Worm (Caenorhabditis elegans) whole organism, midembryonic: ENCODE results near the gene clec-260.

ENCODE experiments used
- T22C8.4 ChIP-seq: fragments of 200-800 bp; sonication (Bioruptor generic); IDR thresholded peaks from 2 replicates; pipeline ENCODE4 v1.3.6; 2022; ENCODE audit warnings: missing genetic modification characterization, missing compliant biosample characterization
- cog-1 ChIP-seq: sonication (generic microtip); optimal IDR thresholded peaks from 2 replicates; lab custom pipeline; 2016; ENCODE audit warnings: missing genetic modification characterization, missing compliant biosample characterization
- flt-1 ChIP-seq: fragments of 200-800 bp; sonication (Bioruptor generic); IDR thresholded peaks from 2 replicates; pipeline ENCODE4 v1.3.6; 2022; ENCODE audit warnings: missing genetic modification characterization, missing compliant biosample characterization
- klf-2 ChIP-seq: fragments of 200-800 bp; sonication (Bioruptor generic); conservative IDR thresholded peaks from 2 replicates; pipeline ENCODE4 v1.3.6; 2022; ENCODE audit warnings: missing genetic modification reagents, missing genetic modification characterization, missing compliant biosample characterization
- med-1 ChIP-seq: sonication (generic microtip); optimal IDR thresholded peaks from 2 replicates; lab custom pipeline; 2017; ENCODE audit warnings: missing genetic modification characterization, mild to moderate bottlenecking, missing compliant biosample characterization, antibody characterized with exemption, missing genetic modification reagents; ENCODE audit not compliant: insufficient read depth
- ref-1 ChIP-seq: fragments of 200-800 bp; sonication (Bioruptor generic); conservative IDR thresholded peaks from 2 replicates; pipeline ENCODE4 v1.3.6; 2022; ENCODE audit warnings: missing genetic modification reagents, missing genetic modification characterization, missing compliant biosample characterization
- tab-1 ChIP-seq: fragments of 200-800 bp; sonication (Bioruptor generic); IDR thresholded peaks from 2 replicates; pipeline ENCODE4 v1.3.6; 2022; ENCODE audit warnings: missing genetic modification characterization, missing compliant biosample characterization
- ztf-23 ChIP-seq: fragments of 200-800 bp; sonication (Bioruptor generic); IDR thresholded peaks from 2 replicates; pipeline ENCODE4 v1.3.6; 2022; ENCODE audit warnings: missing genetic modification reagents, missing genetic modification characterization, missing compliant biosample characterization
- ztf-29 ChIP-seq: fragments of 200-800 bp; sonication (Bioruptor generic); IDR thresholded peaks from 2 replicates; pipeline ENCODE4 v1.3.6; 2022; ENCODE audit warnings: missing genetic modification reagents, missing genetic modification characterization, missing compliant biosample characterization

The clec-260 gene

DNA sequence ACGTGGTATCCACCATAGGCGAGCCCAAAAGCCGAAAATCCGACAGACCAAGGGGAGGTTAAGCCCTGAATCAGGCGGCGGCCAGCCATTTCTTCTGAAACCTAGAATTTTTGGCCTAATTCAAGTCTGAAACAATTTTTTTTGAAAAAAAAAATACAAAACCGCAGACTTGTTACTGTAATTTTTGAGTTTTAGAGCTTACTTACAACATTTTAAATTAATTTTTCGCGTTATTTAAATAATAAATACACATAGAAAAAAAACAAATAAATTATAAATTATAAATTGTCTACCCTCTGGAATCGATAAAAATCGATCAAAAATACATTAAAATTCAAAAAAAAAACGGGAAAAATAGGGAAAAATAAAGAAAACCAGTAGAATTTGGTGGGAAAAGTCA lies 39.6 kb downstream of the clec-260 start, which contains the start of gene dhs-24:
dhs-24 (minus strand) TSS at position 101 of the 400 bp plus-strand sequence.
- TF ChIP-seq cog-1 (tag; lab: Kevin White, UChicago), result no peak
- TF ChIP-seq med-1 (GFP tag; lab: Kevin White, UChicago), result no peak
- TF ChIP-seq ztf-29 (GFP tag; lab: Robert Waterston, UW), result no peak
- no peak for TF ChIP-seq flt-1 (GFP tag; lab: Robert Waterston, UW)
- no peak for TF ChIP-seq T22C8.4
- no peak for TF ChIP-seq ref-1 (GFP tag; lab: Robert Waterston, UW)
- no peak for TF ChIP-seq ztf-23 (GFP tag; lab: Robert Waterston, UW)
- TF ChIP-seq klf-2 (GFP tag; lab: Robert Waterston, UW), result no peak
- TF ChIP-seq tab-1 (GFP tag; lab: Robert Waterston, UW), result no peak

DNA sequence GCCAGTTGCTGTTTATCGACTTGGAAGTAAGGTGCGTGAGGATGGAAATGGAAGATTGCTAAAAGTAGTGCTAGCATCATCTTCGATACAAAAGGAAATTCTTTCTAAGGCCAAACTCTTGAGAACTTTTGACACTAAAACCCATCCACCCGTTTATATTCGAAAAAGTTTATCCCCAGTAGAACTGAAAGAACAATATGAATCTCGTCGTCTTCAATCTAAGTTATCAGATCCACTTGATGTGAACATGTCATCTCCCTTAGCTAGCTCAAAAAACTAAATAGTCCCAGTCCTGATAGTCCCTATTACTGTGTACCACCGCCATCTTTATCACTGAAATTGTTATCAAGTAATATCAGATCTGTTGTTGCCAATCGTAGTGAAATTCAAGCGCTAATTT lies 49.2 kb downstream of the clec-260 start:
- no peak for TF ChIP-seq tab-1 (GFP tag; lab: Robert Waterston, UW)
- no peak for TF ChIP-seq cog-1 (tag; lab: Kevin White, UChicago)
- TF ChIP-seq ref-1 (GFP tag; lab: Robert Waterston, UW), result no peak
- TF ChIP-seq T22C8.4, result no peak
- no peak for TF ChIP-seq klf-2 (GFP tag; lab: Robert Waterston, UW)
- TF ChIP-seq flt-1 (GFP tag; lab: Robert Waterston, UW), result no peak
- TF ChIP-seq med-1 (GFP tag; lab: Kevin White, UChicago), result no peak
- TF ChIP-seq ztf-23 (GFP tag; lab: Robert Waterston, UW), result no peak
- no peak for TF ChIP-seq ztf-29 (GFP tag; lab: Robert Waterston, UW)

DNA sequence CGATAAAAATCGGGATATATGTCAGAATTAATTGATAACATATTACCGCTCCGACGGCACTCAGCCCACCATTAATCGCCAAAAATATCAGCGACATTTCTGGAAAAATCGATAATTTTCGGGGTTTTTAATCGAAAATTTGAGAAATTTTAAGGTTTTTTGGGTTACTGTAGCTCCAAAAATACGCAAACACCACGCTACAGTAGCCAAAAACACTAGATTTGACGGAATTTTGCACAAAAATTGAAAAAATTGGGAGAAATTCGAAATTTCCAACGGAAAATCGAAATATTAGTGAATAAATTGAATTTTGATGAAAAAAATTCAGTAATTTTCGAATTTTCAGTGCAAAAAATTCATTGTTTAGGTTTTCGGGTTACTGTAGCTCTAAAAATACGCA lies 51.9 kb downstream of the clec-260 start, which contains the start of gene algn-7:
algn-7 (minus strand) TSS at position 101 of the 400 bp plus-strand sequence.
- TF ChIP-seq T22C8.4, result no peak
- no peak for TF ChIP-seq cog-1 (tag; lab: Kevin White, UChicago)
- TF ChIP-seq med-1 (GFP tag; lab: Kevin White, UChicago), result no peak
- no peak for TF ChIP-seq ztf-23 (GFP tag; lab: Robert Waterston, UW)
- no peak for TF ChIP-seq ref-1 (GFP tag; lab: Robert Waterston, UW)
- no peak for TF ChIP-seq klf-2 (GFP tag; lab: Robert Waterston, UW)
- TF ChIP-seq flt-1 (GFP tag; lab: Robert Waterston, UW), result no peak
- TF ChIP-seq tab-1 (GFP tag; lab: Robert Waterston, UW), result no peak
- no peak for TF ChIP-seq ztf-29 (GFP tag; lab: Robert Waterston, UW)
